Worm (Caenorhabditis elegans): Measurements from ENCODE around the gene grl-21.

The grl-21 gene

ce11 chrIV:10781346-10781745 lies 44.1 kb downstream of the grl-21 start:
- TF ChIP-seq M03D4.4 (tag; optimal IDR thresholded peaks at IDR 0.05): no peak
- TF ChIP-seq lin-13 (tag; optimal IDR thresholded peaks at IDR 0.05): no peak
- TF ChIP-seq elt-3 (tag; optimal IDR thresholded peaks at IDR 0.05): no peak
- no peak for TF ChIP-seq elt-1 (tag; optimal IDR thresholded peaks at IDR 0.05; ENCODE audit: borderline replicate concordance, insufficient read depth)
- TF ChIP-seq nhr-237 (tag; optimal IDR thresholded peaks at IDR 0.05): no peak
- no peak for TF ChIP-seq ham-2 (GFP tag; optimal IDR thresholded peaks at IDR 0.05)
- no peak for TF ChIP-seq snpc-4 (tag; optimal IDR thresholded peaks at IDR 0.05)
- TF ChIP-seq bed-3 (GFP tag; optimal IDR thresholded peaks at IDR 0.05): no peak
- no peak for TF ChIP-seq sem-2 (GFP tag; optimal IDR thresholded peaks at IDR 0.05)
- TF ChIP-seq unc-39 (tag; optimal IDR thresholded peaks at IDR 0.05): no peak
- TF ChIP-seq sptf-1 (tag; optimal IDR thresholded peaks at IDR 0.05): no peak
- no peak for TF ChIP-seq nhr-76 (tag; optimal IDR thresholded peaks at IDR 0.05)
- TF ChIP-seq pha-4 (tag; optimal IDR thresholded peaks at IDR 0.05): no peak
- no peak for TF ChIP-seq unc-62 (GFP tag; optimal IDR thresholded peaks at IDR 0.05)
- TF ChIP-seq ceh-83 (GFP tag; optimal IDR thresholded peaks at IDR 0.05): no peak
- TF ChIP-seq ztf-11 (tag; optimal IDR thresholded peaks at IDR 0.05): no peak
- no peak for TF ChIP-seq nhr-2 (tag; optimal IDR thresholded peaks at IDR 0.05)
- TF ChIP-seq mep-1 (tag; optimal IDR thresholded peaks at IDR 0.05): no peak
- no peak for TF ChIP-seq ceh-39 (tag; optimal IDR thresholded peaks at IDR 0.05)
- no peak for TF ChIP-seq nhr-12 (tag; optimal IDR thresholded peaks at IDR 0.05)

- TF ChIP-seq lin-32 (GFP tag; optimal IDR thresholded peaks at IDR 0.05): no peak
- TF ChIP-seq ceh-39 (tag; optimal IDR thresholded peaks at IDR 0.05): no peak
- TF ChIP-seq ztf-11 (tag; optimal IDR thresholded peaks at IDR 0.05): no peak
- TF ChIP-seq mab-5 (tag; optimal IDR thresholded peaks at IDR 0.05): no peak
- no peak for TF ChIP-seq nhr-12 (tag; optimal IDR thresholded peaks at IDR 0.05)
- TF ChIP-seq sptf-1 (tag; optimal IDR thresholded peaks at IDR 0.05): no peak
- no peak for TF ChIP-seq bed-3 (GFP tag; optimal IDR thresholded peaks at IDR 0.05)
- TF ChIP-seq elt-1 (tag; optimal IDR thresholded peaks at IDR 0.05; ENCODE audit: borderline replicate concordance, insufficient read depth): no peak
These were observed 44.7 kb downstream of the grl-21 start for ce11 chrIV:10782014-10782413.

- TF ChIP-seq unc-120 (tag; optimal IDR thresholded peaks at IDR 0.05; ENCODE audit: poor library complexity, severe bottlenecking) (no peak), sptf-1 (tag; optimal IDR thresholded peaks at IDR 0.05) (no peak), ceh-39 (tag; optimal IDR thresholded peaks at IDR 0.05) (no peak), ceh-43 (GFP tag; optimal IDR thresholded peaks at IDR 0.05) (no peak), mab-5 (tag; optimal IDR thresholded peaks at IDR 0.05) (no peak), hlh-1 (tag; optimal IDR thresholded peaks at IDR 0.05) (no peak), ztf-11 (tag; optimal IDR thresholded peaks at IDR 0.05) (no peak), lsy-2 (tag; optimal IDR thresholded peaks at IDR 0.05) (no peak), tbx-8 (GFP tag; optimal IDR thresholded peaks at IDR 0.05) (no peak), sem-2 (GFP tag; optimal IDR thresholded peaks at IDR 0.05) (no peak), blmp-1 (tag; optimal IDR thresholded peaks at IDR 0.05) (no peak), pha-4 (tag; optimal IDR thresholded peaks at IDR 0.05) (no peak), nhr-28 (tag; optimal IDR thresholded peaks at IDR 0.05) (no peak), bed-3 (GFP tag; optimal IDR thresholded peaks at IDR 0.05) (no peak), elt-1 (tag; optimal IDR thresholded peaks at IDR 0.05; ENCODE audit: borderline replicate concordance, insufficient read depth) (no peak), unc-62 (GFP tag; optimal IDR thresholded peaks at IDR 0.05) (no peak), ham-2 (GFP tag; optimal IDR thresholded peaks at IDR 0.05) (no peak)
These were observed 46.8 kb downstream of the grl-21 start for ce11 chrIV:10784085-10784484.

- TF ChIP-seq hlh-1 (tag; optimal IDR thresholded peaks at IDR 0.05) (no peak), cnd-1 (tag; optimal IDR thresholded peaks at IDR 0.05) (no peak), flh-1 (GFP tag; optimal IDR thresholded peaks at IDR 0.05) (no peak), lin-13 (tag; optimal IDR thresholded peaks at IDR 0.05) (no peak)
These were observed 49.5 kb downstream of the grl-21 start, which contains the start of gene srd-7 for ce11 chrIV:10786731-10787130. srd-7 (minus strand) TSS chrIV:10786831.

Data from whole organism, mixed stage, embryonic.